Worm (Caenorhabditis elegans) whole organism, late embryonic: ENCODE results near the gene amt-1.

Experiments
- K02D7.2 ChIP-seq: sonication (generic microtip); optimal IDR thresholded peaks from 2 replicates; lab custom pipeline; 2017; ENCODE audit warnings: mild to moderate bottlenecking, missing genetic modification characterization, missing compliant biosample characterization
- ama-1 ChIP-seq: fragments of 150-350 bp; optimal IDR thresholded peaks from 2 replicates; lab custom pipeline; 2014
- ceh-19 ChIP-seq: fragments of 200-800 bp; sonication (Bioruptor generic); optimal IDR thresholded peaks from 2 replicates; lab custom pipeline; 2018; ENCODE audit warnings: mild to moderate bottlenecking, missing genetic modification characterization, missing compliant biosample characterization
- ceh-34 ChIP-seq: sonication (generic microtip); optimal IDR thresholded peaks from 2 replicates; lab custom pipeline; 2016; ENCODE audit warnings: mild to moderate bottlenecking, missing genetic modification characterization, missing compliant biosample characterization
- dmd-4 ChIP-seq: sonication (generic microtip); optimal IDR thresholded peaks from 2 replicates; lab custom pipeline; 2016; ENCODE audit warnings: borderline replicate concordance, missing genetic modification characterization, missing compliant biosample characterization
- elt-2 ChIP-seq: sonication (generic microtip); optimal IDR thresholded peaks from 2 replicates; lab custom pipeline; 2016; ENCODE audit warnings: missing genetic modification reagents, missing genetic modification characterization, missing compliant biosample characterization
- ets-4 ChIP-seq: sonication (generic microtip); optimal IDR thresholded peaks from 2 replicates; lab custom pipeline; 2016; ENCODE audit warnings: missing genetic modification characterization, missing compliant biosample characterization
- fax-1 ChIP-seq: sonication (generic microtip); optimal IDR thresholded peaks from 2 replicates; lab custom pipeline; 2016; ENCODE audit warnings: missing genotype, missing genetic modification characterization, missing compliant biosample characterization
- fkh-10 ChIP-seq: fragments of 150-350 bp; optimal IDR thresholded peaks from 2 replicates; lab custom pipeline; 2014; ENCODE audit warnings: missing biosample characterization, missing genetic modification reagents, missing genetic modification characterization
- hlh-6 ChIP-seq: sonication (generic microtip); optimal IDR thresholded peaks from 2 replicates; lab custom pipeline; 2016; ENCODE audit warnings: missing genotype, missing genetic modification characterization, missing compliant biosample characterization
- nhr-232 ChIP-seq: sonication (generic microtip); optimal IDR thresholded peaks from 2 replicates; lab custom pipeline; 2016; ENCODE audit warnings: missing genetic modification characterization, missing compliant biosample characterization
- pha-4 ChIP-seq: fragments of 150-350 bp; optimal IDR thresholded peaks from 2 replicates; lab custom pipeline; 2018; ENCODE audit warnings: missing biosample characterization, missing genetic modification reagents, missing genetic modification characterization
- rnt-1 ChIP-seq: sonication (generic microtip); optimal IDR thresholded peaks from 2 replicates; lab custom pipeline; 2016; ENCODE audit warnings: missing genetic modification characterization, missing compliant biosample characterization
- unc-55 ChIP-seq: sonication (generic microtip); optimal IDR thresholded peaks from 2 replicates; lab custom pipeline; 2017; ENCODE audit warnings: missing biosample characterization, missing genetic modification reagents, missing genetic modification characterization

DNA sequence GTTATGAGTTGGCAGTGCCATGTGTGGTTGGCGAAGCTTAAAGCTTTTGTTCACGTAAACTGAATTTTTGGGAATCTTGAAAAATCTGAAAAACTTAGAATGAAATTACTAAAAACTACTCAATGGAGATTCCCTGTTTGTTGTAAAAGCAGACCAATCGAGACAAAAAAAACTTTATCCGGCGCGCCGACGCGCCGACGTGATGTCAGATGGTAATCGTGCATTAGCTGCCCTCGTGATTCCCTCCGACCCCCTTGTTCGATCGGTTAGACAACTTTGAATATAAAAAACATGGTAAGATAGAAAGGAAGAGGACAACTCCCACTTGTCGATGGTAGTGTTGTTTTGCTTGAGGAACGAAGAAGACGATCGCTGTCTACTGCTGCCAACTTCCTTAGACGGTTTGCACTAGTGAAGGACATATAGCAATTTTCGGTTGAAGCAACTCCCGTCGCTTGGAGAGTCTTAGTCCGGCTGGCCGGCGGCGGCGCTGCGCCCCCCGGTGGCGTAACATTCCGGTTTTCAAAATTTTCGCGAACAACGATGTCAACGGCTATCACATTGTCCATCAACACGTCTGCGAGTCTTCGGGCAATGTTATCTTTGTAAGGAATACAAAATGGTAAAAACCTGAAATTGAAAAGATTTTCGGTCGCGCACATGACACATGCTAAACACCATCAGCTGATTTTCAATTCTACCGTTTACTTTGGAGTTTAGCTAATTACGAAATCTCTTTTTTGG, 21.2 kb upstream of the amt-1 start, which contains the start of gene C07A12.18:
- TF ChIP-seq dmd-4 (no peak), ets-4 (tag; lab: Kevin White, UChicago) (no peak), fkh-10 (GFP tag; lab: Kevin White, UChicago) (no peak), pha-4 (no peak), unc-55 (no peak), fax-1 (tag; lab: Kevin White, UChicago) (no peak), nhr-232 (no peak), hlh-6 (no peak), ceh-19 (GFP tag; lab: Kevin White, UChicago) (no peak), elt-2 (tag; lab: Kevin White, UChicago) (no peak), ama-1 (lab: Kevin White, UChicago) (no peak), ceh-34 (no peak), K02D7.2 (tag; lab: Kevin White, UChicago) (no peak), rnt-1 (tag; lab: Kevin White, UChicago) (no peak)
